Worm (Caenorhabditis elegans): ENCODE results near the gene clec-35.

Gene clec-35

ce11 chrV:16804795-16805194, 49.1 kb downstream of the clec-35 start:
- no peak for TF ChIP-seq R02D3.7 (tag; optimal IDR thresholded peaks at IDR 0.05)
- no peak for TF ChIP-seq dmd-4 (tag; optimal IDR thresholded peaks at IDR 0.05)
- no peak for TF ChIP-seq ZK546.5 (tag; optimal IDR thresholded peaks at IDR 0.05)
- TF ChIP-seq crh-2 (tag; optimal IDR thresholded peaks at IDR 0.05), result no peak
- no peak for TF ChIP-seq mab-5 (tag; optimal IDR thresholded peaks at IDR 0.05)
- TF ChIP-seq ztf-1 (GFP tag; conservative IDR thresholded peaks at IDR 0.05), result no peak
- no peak for TF ChIP-seq unc-55 (GFP tag; optimal IDR thresholded peaks at IDR 0.05)
- TF ChIP-seq elt-3 (tag; optimal IDR thresholded peaks at IDR 0.05), result no peak
- TF ChIP-seq nhr-12 (tag; optimal IDR thresholded peaks at IDR 0.05), result no peak
- no peak for TF ChIP-seq peb-1 (tag; optimal IDR thresholded peaks at IDR 0.05)
- TF ChIP-seq ztf-11 (tag; optimal IDR thresholded peaks at IDR 0.05), result no peak
- no peak for TF ChIP-seq F13H6.1 (tag; optimal IDR thresholded peaks at IDR 0.05)
- TF ChIP-seq nhr-237 (tag; optimal IDR thresholded peaks at IDR 0.05), result no peak
- TF ChIP-seq mdl-1 (tag; optimal IDR thresholded peaks at IDR 0.05), result no peak
- no peak for TF ChIP-seq nhr-10 (tag; optimal IDR thresholded peaks at IDR 0.05)
- TF ChIP-seq C34F6.9 (tag; optimal IDR thresholded peaks at IDR 0.05), result no peak
- TF ChIP-seq aly-2 (tag; optimal IDR thresholded peaks at IDR 0.05), result no peak
- TF ChIP-seq Y55F3AM.14 (GFP tag; optimal IDR thresholded peaks at IDR 0.05), result no peak
- TF ChIP-seq nhr-11 (tag; optimal IDR thresholded peaks at IDR 0.05), result no peak

- TF ChIP-seq elt-1 (tag; optimal IDR thresholded peaks at IDR 0.05) (no peak), ceh-16 (tag; optimal IDR thresholded peaks at IDR 0.05) (no peak), unc-39 (tag; optimal IDR thresholded peaks at IDR 0.05) (no peak), snpc-4 (tag; optimal IDR thresholded peaks at IDR 0.05) (no peak), ztf-4 (tag; optimal IDR thresholded peaks at IDR 0.05) (no peak), skn-1 (tag; optimal IDR thresholded peaks at IDR 0.05) (no peak), alr-1 (tag; optimal IDR thresholded peaks at IDR 0.05) (no peak)
These were observed 51.3 kb downstream of the clec-35 start, which contains the start of gene cand-1 for ce11 chrV:16802572-16802971. Gene cand-1 (plus strand): TSS chrV:16802872.

Data from whole organism, L2 larva.